Fruit fly (Drosophila melanogaster) whole organism, prepupa: ENCODE results near the gene CG44271.

Source experiments
- Eip78C ChIP-seq: fragments of 200-800 bp; sonication (Bioruptor generic); peaks from one replicate; lab custom pipeline; 2016; ENCODE audit warnings: missing biosample characterization, missing genetic modification characterization
- dac ChIP-seq: fragments of 200-800 bp; sonication (Bioruptor generic); optimal IDR thresholded peaks from 2 replicates; lab custom pipeline; 2017; ENCODE audit warnings: missing biosample characterization, mild to moderate bottlenecking, missing genetic modification characterization
- dsx ChIP-seq: fragments of 200-800 bp; optimal IDR thresholded peaks from 3 replicates; lab custom pipeline; 2019; ENCODE audit warnings: missing biosample characterization, mild to moderate bottlenecking, missing genetic modification characterization, moderate library complexity; ENCODE audit not compliant: poor library complexity, severe bottlenecking

dm6 chr2L:6723750-6724503, 23.8 kb downstream of the CG44271 start, which contains the start of gene Liprin-alpha:
- TF ChIP-seq dsx (GFP tag; lab: Kevin White, UChicago) (no peak), Eip78C (GFP tag; lab: Kevin White, UChicago) (no peak), dac (GFP tag; lab: Kevin White, UChicago) (no peak)
